Fruit fly (Drosophila melanogaster) whole organism, embryonic: ENCODE measurements around the gene Sec23.
A peak's percentile ranks its signal among the peaks of the same experiment; 100 is the strongest.

Source experiments
- Atf3 ChIP-seq: fragments of 200-800 bp; sonication (Bioruptor generic); optimal IDR thresholded peaks from 3 replicates; lab custom pipeline; 2016; ENCODE audit warnings: missing biosample characterization, missing genetic modification characterization
- Awh ChIP-seq: fragments of 200-800 bp; sonication (Bioruptor generic); IDR thresholded peaks from 2 replicates; pipeline ENCODE4, ENCODE4 v1.3.6; 2022; ENCODE audit warnings: missing biosample characterization, missing genetic modification characterization
- BtbVII ChIP-seq: fragments of 200-800 bp; sonication (Bioruptor generic); optimal IDR thresholded peaks from 3 replicates; lab custom pipeline; 2017; ENCODE audit warnings: missing biosample characterization, mild to moderate bottlenecking, missing genetic modification characterization
- CG10565 ChIP-seq: fragments of 200-800 bp; sonication (Bioruptor generic); optimal IDR thresholded peaks from 3 replicates; lab custom pipeline; 2016; ENCODE audit warnings: missing biosample characterization, mild to moderate bottlenecking, missing genetic modification characterization
- CG11093 ChIP-seq: fragments of 200-800 bp; sonication (Bioruptor generic); IDR thresholded peaks from 3 replicates; pipeline ENCODE4 v1.3.6; 2022; ENCODE audit warnings: missing biosample characterization, missing genetic modification characterization
- CG12155 ChIP-seq: fragments of 200-800 bp; sonication (Bioruptor generic); optimal IDR thresholded peaks from 3 replicates; lab custom pipeline; 2016; ENCODE audit warnings: missing biosample characterization, missing genetic modification characterization
- CG12299 ChIP-seq: fragments of 200-800 bp; sonication (Bioruptor generic); optimal IDR thresholded peaks from 2 replicates; lab custom pipeline; 2018; ENCODE audit warnings: missing biosample characterization, mild to moderate bottlenecking, missing genetic modification characterization
- CG13624 ChIP-seq: fragments of 200-800 bp; sonication (Bioruptor generic); optimal IDR thresholded peaks from 2 replicates; lab custom pipeline; 2016; ENCODE audit warnings: missing biosample characterization, missing genetic modification characterization
- CG16779 ChIP-seq: fragments of 200-800 bp; sonication (Bioruptor generic); IDR thresholded peaks from 2 replicates; pipeline ENCODE4 v1.3.6; 2022; ENCODE audit warnings: missing biosample characterization, missing genetic modification characterization
- CG1832 ChIP-seq: fragments of 200-800 bp; sonication (Bioruptor generic); optimal IDR thresholded peaks from 2 replicates; lab custom pipeline; 2017; ENCODE audit warnings: missing biosample characterization, mild to moderate bottlenecking, missing genetic modification characterization, inconsistent platforms
- CG2202 ChIP-seq: fragments of 200-800 bp; sonication (Bioruptor generic); optimal IDR thresholded peaks from 2 replicates; lab custom pipeline; 2018; ENCODE audit warnings: missing biosample characterization, mild to moderate bottlenecking, missing genetic modification characterization
- CG4820 ChIP-seq: fragments of 200-800 bp; sonication (Bioruptor generic); optimal IDR thresholded peaks from 3 replicates; lab custom pipeline; 2016; ENCODE audit warnings: missing biosample characterization, missing genetic modification characterization
- CG6254 ChIP-seq: fragments of 200-800 bp; sonication (Bioruptor generic); optimal IDR thresholded peaks from 3 replicates; lab custom pipeline; 2017; ENCODE audit warnings: mild to moderate bottlenecking, missing biosample characterization, missing genetic modification reagents, missing genetic modification characterization
- CG7372 ChIP-seq: fragments of 200-800 bp; sonication (Bioruptor generic); IDR thresholded peaks from 2 replicates; pipeline ENCODE4 v1.3.6; 2022; ENCODE audit warnings: missing biosample characterization, missing genetic modification characterization
- CG8290 ChIP-seq, 3 experiments: fragments of 200-800 bp; sonication (Bioruptor generic); optimal IDR thresholded peaks; 2 replicates each; lab custom pipeline; 2016 to 2019; ENCODE audit warnings: missing biosample characterization in 3 of 3, missing genetic modification characterization in 3 of 3, mild to moderate bottlenecking in 2 of 3, moderate library complexity in 1 of 3
- CG9437 ChIP-seq: fragments of 200-800 bp; sonication (Bioruptor generic); optimal IDR thresholded peaks from 2 replicates; lab custom pipeline; 2018; ENCODE audit warnings: missing biosample characterization, mild to moderate bottlenecking, missing genetic modification characterization
- CG9797 ChIP-seq: fragments of 200-800 bp; sonication (Bioruptor generic); optimal IDR thresholded peaks from 3 replicates; lab custom pipeline; 2018; ENCODE audit warnings: missing biosample characterization, mild to moderate bottlenecking, missing genetic modification characterization
- CG9876 ChIP-seq: fragments of 200-800 bp; sonication (Bioruptor generic); optimal IDR thresholded peaks from 2 replicates; lab custom pipeline; 2016; ENCODE audit warnings: missing biosample characterization, missing genetic modification characterization
- CTCF ChIP-seq: fragments of 200-800 bp; sonication (Bioruptor generic); optimal IDR thresholded peaks from 2 replicates; lab custom pipeline; 2017; ENCODE audit warnings: missing biosample characterization, mild to moderate bottlenecking, missing genetic modification characterization, moderate library complexity
- Dad ChIP-seq: fragments of 200-800 bp; sonication (Bioruptor generic); optimal IDR thresholded peaks from 3 replicates; lab custom pipeline; 2016; ENCODE audit warnings: missing biosample characterization, missing genetic modification characterization
- Dip2 ChIP-seq: fragments of 200-800 bp; sonication (Bioruptor generic); IDR thresholded peaks from 2 replicates; pipeline ENCODE4 v1.3.6; 2022; ENCODE audit warnings: missing biosample characterization, missing genetic modification characterization
- E2f1 ChIP-seq: fragments of 200-800 bp; sonication (Bioruptor generic); IDR thresholded peaks from 2 replicates; pipeline ENCODE4 v1.3.6; 2022; ENCODE audit warnings: missing biosample characterization, missing genetic modification characterization
- ERR ChIP-seq: fragments of 200-800 bp; sonication (Bioruptor generic); optimal IDR thresholded peaks from 2 replicates; lab custom pipeline; 2016; ENCODE audit warnings: missing biosample characterization, missing genetic modification characterization
- Elba2 ChIP-seq: fragments of 200-800 bp; sonication (Bioruptor generic); optimal IDR thresholded peaks from 3 replicates; lab custom pipeline; 2016; ENCODE audit warnings: missing biosample characterization, missing genetic modification characterization
- Fer2 ChIP-seq: fragments of 200-800 bp; sonication (Bioruptor generic); optimal IDR thresholded peaks from 2 replicates; lab custom pipeline; 2018; ENCODE audit warnings: missing biosample characterization, mild to moderate bottlenecking, missing genetic modification characterization, moderate library complexity
- HLH3B ChIP-seq: fragments of 200-800 bp; sonication (Bioruptor generic); IDR thresholded peaks from 2 replicates; pipeline ENCODE4 v1.3.6; 2022; ENCODE audit warnings: missing biosample characterization, missing genetic modification characterization
- HLHmδ ChIP-seq: fragments of 200-800 bp; sonication (Bioruptor generic); optimal IDR thresholded peaks from 2 replicates; lab custom pipeline; 2018; ENCODE audit warnings: missing biosample characterization, mild to moderate bottlenecking, missing genetic modification characterization, moderate library complexity
- Hmr ChIP-seq: fragments of 200-800 bp; sonication (Bioruptor generic); optimal IDR thresholded peaks from 3 replicates; lab custom pipeline; 2017; ENCODE audit warnings: mild to moderate bottlenecking, missing biosample characterization, missing genetic modification reagents, missing genetic modification characterization
- Lhr ChIP-seq: fragments of 200-800 bp; sonication (Bioruptor generic); optimal IDR thresholded peaks from 3 replicates; lab custom pipeline; 2017; ENCODE audit warnings: mild to moderate bottlenecking, missing biosample characterization, missing genetic modification reagents, missing genetic modification characterization
- Mad ChIP-seq: fragments of 200-800 bp; sonication (Bioruptor generic); optimal IDR thresholded peaks from 2 replicates; lab custom pipeline; 2016; ENCODE audit warnings: missing biosample characterization, missing genetic modification characterization
- Max ChIP-seq: fragments of 200-800 bp; sonication (Bioruptor generic); optimal IDR thresholded peaks from 2 replicates; lab custom pipeline; 2016; ENCODE audit warnings: missing biosample characterization, mild to moderate bottlenecking, missing genetic modification characterization
- Meics ChIP-seq: fragments of 200-800 bp; sonication (Bioruptor generic); optimal IDR thresholded peaks from 2 replicates; lab custom pipeline; 2017; ENCODE audit warnings: missing biosample characterization, mild to moderate bottlenecking, missing genetic modification characterization
- Mes4 ChIP-seq: fragments of 200-800 bp; sonication (Bioruptor generic); optimal IDR thresholded peaks from 2 replicates; lab custom pipeline; 2016; ENCODE audit warnings: missing biosample characterization, missing genetic modification characterization
- Rfx ChIP-seq: fragments of 200-800 bp; sonication (Bioruptor generic); IDR thresholded peaks from 2 replicates; pipeline ENCODE4 v1.3.6; 2022; ENCODE audit warnings: missing biosample characterization, missing genetic modification characterization
- ab ChIP-seq: fragments of 200-800 bp; sonication (Bioruptor generic); optimal IDR thresholded peaks from 2 replicates; lab custom pipeline; 2016; ENCODE audit warnings: missing biosample characterization, missing genetic modification characterization
- bbx ChIP-seq: fragments of 200-800 bp; sonication (Bioruptor generic); IDR thresholded peaks from 2 replicates; pipeline ENCODE4 v1.3.6; 2022; ENCODE audit warnings: missing biosample characterization, missing genetic modification characterization; ENCODE audit not compliant: partially characterized antibody
- bcd ChIP-seq: fragments of 200-800 bp; sonication (Bioruptor generic); optimal IDR thresholded peaks from 2 replicates; lab custom pipeline; 2017; ENCODE audit warnings: missing biosample characterization, mild to moderate bottlenecking, missing genetic modification characterization
- bigmax ChIP-seq: fragments of 200-800 bp; sonication (Bioruptor generic); optimal IDR thresholded peaks from 2 replicates; lab custom pipeline; 2018; ENCODE audit warnings: missing biosample characterization, mild to moderate bottlenecking, missing genetic modification characterization
- br ChIP-seq: fragments of >200 bp; optimal IDR thresholded peaks from 2 replicates; lab custom pipeline; 2017
- croc ChIP-seq: fragments of 200-800 bp; sonication (Bioruptor generic); conservative IDR thresholded peaks from 3 replicates; pipeline ENCODE4 v1.3.6; 2022; ENCODE audit warnings: missing biosample characterization, missing genetic modification characterization
- gem ChIP-seq: fragments of 200-800 bp; sonication (Bioruptor generic); optimal IDR thresholded peaks from 2 replicates; lab custom pipeline; 2019; ENCODE audit warnings: missing biosample characterization, mild to moderate bottlenecking, missing genetic modification characterization, moderate library complexity
- gsb-n ChIP-seq: fragments of 200-800 bp; sonication (Bioruptor generic); optimal IDR thresholded peaks from 3 replicates; lab custom pipeline; 2018; ENCODE audit warnings: missing biosample characterization, mild to moderate bottlenecking, missing genetic modification characterization
- ind ChIP-seq: fragments of 200-800 bp; sonication (Bioruptor generic); optimal IDR thresholded peaks from 3 replicates; lab custom pipeline; 2016; ENCODE audit warnings: missing biosample characterization, missing genetic modification characterization
- maf-S ChIP-seq: fragments of 200-800 bp; sonication (Bioruptor generic); optimal IDR thresholded peaks from 2 replicates; lab custom pipeline; 2016; ENCODE audit warnings: missing biosample characterization, missing genetic modification characterization
- otp ChIP-seq: fragments of 200-800 bp; sonication (Bioruptor generic); IDR thresholded peaks from 3 replicates; pipeline ENCODE4, ENCODE4 v1.3.6; 2022; ENCODE audit warnings: missing biosample characterization, missing genetic modification characterization
- rib ChIP-seq: fragments of 200-800 bp; sonication (Bioruptor generic); IDR thresholded peaks from 2 replicates; pipeline ENCODE4 v1.3.6; 2022; ENCODE audit warnings: missing biosample characterization, missing genetic modification characterization
- ro ChIP-seq: fragments of 200-800 bp; sonication (Bioruptor generic); IDR thresholded peaks from 2 replicates; pipeline ENCODE4 v1.3.6; 2022; ENCODE audit warnings: missing biosample characterization, missing genetic modification characterization
- sisA ChIP-seq: fragments of 200-800 bp; sonication (Bioruptor generic); IDR thresholded peaks from 2 replicates; pipeline ENCODE4 v1.3.6; 2022; ENCODE audit warnings: missing biosample characterization, missing genetic modification characterization
- slp2 ChIP-seq: fragments of 200-800 bp; sonication (Bioruptor generic); optimal IDR thresholded peaks from 2 replicates; lab custom pipeline; 2016; ENCODE audit warnings: missing biosample characterization, missing genetic modification characterization
- sug ChIP-seq: fragments of 200-800 bp; optimal IDR thresholded peaks from 2 replicates; lab custom pipeline; 2019; ENCODE audit warnings: missing biosample characterization, mild to moderate bottlenecking, missing genetic modification characterization, moderate library complexity
- tin ChIP-seq: fragments of 200-800 bp; sonication (Bioruptor generic); optimal IDR thresholded peaks from 3 replicates; lab custom pipeline; 2016; ENCODE audit warnings: missing biosample characterization, missing genetic modification characterization

Sec23 gene

DNA sequence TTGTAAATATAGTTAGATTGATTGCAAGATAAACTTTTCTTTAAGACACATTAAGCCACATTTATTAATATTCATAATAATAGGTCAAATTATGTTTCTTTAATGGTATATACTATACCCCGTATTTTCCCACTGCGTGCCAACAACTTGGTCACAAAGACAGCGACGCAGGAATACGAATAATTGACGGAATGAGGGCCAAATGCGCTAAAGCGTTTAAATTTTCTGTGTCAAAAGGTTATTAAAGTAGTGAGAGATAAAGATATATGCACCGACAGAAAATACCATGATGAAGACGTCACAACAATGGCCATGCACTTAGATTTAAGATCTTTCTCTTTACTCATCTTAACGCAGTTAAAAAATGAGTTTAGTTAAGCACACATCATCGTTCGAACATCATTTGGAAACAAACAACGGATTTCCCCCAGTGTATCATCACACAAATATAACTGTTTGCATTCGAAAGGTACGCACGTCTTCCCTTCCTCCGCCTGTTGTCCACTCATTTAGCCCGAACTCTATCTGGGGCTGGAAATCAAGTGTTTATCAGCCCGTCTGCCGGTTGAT lies 28.4 kb upstream of the Sec23 start (continued):
- TF ChIP-seq CG11093 (no peak), slp2 (GFP tag; lab: Kevin White, UChicago) (peak; percentile 48), Awh (GFP tag; lab: Robert Waterston, UW) (peak; percentile 64; the same call in 1 of the 2 replicates), CG10565 (GFP tag; lab: Kevin White, UChicago) (no peak), Dip2 (GFP tag; lab: Robert Waterston, UW) (no peak), CG2202 (tag; lab: Kevin White, UChicago) (peak; percentile 27), gsb-n (peak; percentile 42), Mad (GFP tag; lab: Kevin White, UChicago) (peak; percentile 41), CG8290 (GFP tag; optimal IDR thresholded peaks at IDR 0.05; lab: Kevin White, UChicago) (peak; percentile 7), CG8290 (tag; optimal IDR thresholded peaks at IDR 0.05; lab: Kevin White, UChicago) (peak in 1 of 2 experiments; percentile 81), CG4820 (peak; percentile 65), ind (GFP tag; lab: Kevin White, UChicago) (peak; percentile 68), Hmr (GFP tag; lab: Kevin White, UChicago) (peak; percentile 59), CG12299 (tag; lab: Kevin White, UChicago) (peak; percentile 22), CG16779 (GFP tag; lab: Robert Waterston, UW) (no peak), CG9876 (peak; percentile 44), sisA (GFP tag; lab: Robert Waterston, UW) (peak; percentile 78), ab (GFP tag; lab: Kevin White, UChicago) (peak; percentile 48), br (lab: Kevin White, UChicago) (no peak), CG7372 (GFP tag; lab: Robert Waterston, UW) (peak; percentile 55; the same call in 1 of the 2 replicates), Dad (GFP tag; lab: Kevin White, UChicago) (peak; percentile 23), gem (tag; lab: Kevin White, UChicago) (peak; percentile 74), Elba2 (no peak), Atf3 (GFP tag; lab: Kevin White, UChicago) (peak; percentile 21), Mes4 (GFP tag; lab: Kevin White, UChicago) (peak; percentile 70), CG1832 (GFP tag; lab: Kevin White, UChicago) (no peak), Max (GFP tag; lab: Kevin White, UChicago) (peak; percentile 46), CTCF (GFP tag; lab: Kevin White, UChicago) (peak; percentile 4), ro (GFP tag; lab: Robert Waterston, UW) (no peak), CG9437 (peak; percentile 76), tin (peak; percentile 47), BtbVII (peak; percentile 24), E2f1 (GFP tag; lab: Robert Waterston, UW) (peak; percentile 23; the same call in 1 of the 2 replicates), Meics (GFP tag; lab: Kevin White, UChicago) (peak; percentile 64), bcd (peak; percentile 59), Fer2 (no peak), maf-S (GFP tag; lab: Kevin White, UChicago) (peak; percentile 39), Rfx (GFP tag; lab: Robert Waterston, UW) (peak; percentile 46), croc (0 out of 3 replicates have a peak, but pooled peaks have one; percentile 38), sug (peak; percentile 13), CG12155 (no peak), HLH3B (GFP tag; lab: Robert Waterston, UW) (peak; percentile 77), bbx (GFP tag; lab: Robert Waterston, UW) (no peak), CG6254 (peak; percentile 55), ERR (GFP tag; lab: Kevin White, UChicago) (peak; percentile 43), HLHmδ (GFP tag; lab: Kevin White, UChicago) (peak; percentile 10), rib (GFP tag; lab: Robert Waterston, UW) (no peak), bigmax (GFP tag; lab: Kevin White, UChicago) (no peak), Lhr (no peak), otp (GFP tag; lab: Robert Waterston, UW) (peak; percentile 79; the same call in 2 of the 3 replicates), CG13624 (GFP tag; lab: Kevin White, UChicago) (peak; percentile 55), CG9797 (GFP tag; lab: Kevin White, UChicago) (no peak)
